Worm (Caenorhabditis elegans): ENCODE data around the gene nhr-188.

- TF ChIP-seq Y22D7AL.16 (tag; optimal IDR thresholded peaks at IDR 0.05) (no peak), hlh-30 (tag; optimal IDR thresholded peaks at IDR 0.05; ENCODE audit: insufficient read depth) (no peak), unc-86 (tag; optimal IDR thresholded peaks at IDR 0.05) (no peak)
These were observed 32.5 kb downstream of the nhr-188 start for ce11 chrV:3825190-3825589.
